Worm (Caenorhabditis elegans): Measurements from ENCODE around the gene ced-9.

- TF ChIP-seq snpc-4 (tag; optimal IDR thresholded peaks at IDR 0.05) (no peak), pha-4 (tag; optimal IDR thresholded peaks at IDR 0.05) (no peak), ceh-43 (GFP tag; optimal IDR thresholded peaks at IDR 0.05) (no peak), unc-39 (tag; optimal IDR thresholded peaks at IDR 0.05) (no peak), elt-1 (tag; optimal IDR thresholded peaks at IDR 0.05; ENCODE audit: borderline replicate concordance, insufficient read depth) (no peak)
Measured at ce11 chrIII:10351595-10352207, 16.7 kb downstream of the ced-9 start, which contains the start of gene T07C4.3.
